Worm (Caenorhabditis elegans) whole organism, L3 larva: ENCODE measurements around the gene dbl-1.

Source experiments
- ZK546.5 ChIP-seq: sonication (generic microtip); optimal IDR thresholded peaks from 2 replicates; lab custom pipeline; 2017; ENCODE audit warnings: missing biosample characterization, missing genetic modification characterization
- aly-2 ChIP-seq: fragments of 150-350 bp; optimal IDR thresholded peaks from 2 replicates; lab custom pipeline; 2014; ENCODE audit warnings: missing biosample characterization, missing genetic modification characterization
- ama-1 ChIP-seq: fragments of 150-350 bp; optimal IDR thresholded peaks from 2 replicates; lab custom pipeline; 2018
- ceh-28 ChIP-seq: fragments of 150-350 bp; optimal IDR thresholded peaks from 2 replicates; lab custom pipeline; 2014; ENCODE audit warnings: missing biosample characterization, missing genetic modification reagents, missing genetic modification characterization
- egl-27 ChIP-seq: sonication (generic microtip); optimal IDR thresholded peaks from 4 replicates; lab custom pipeline; 2017; ENCODE audit warnings: missing biosample characterization, missing genetic modification reagents, missing genetic modification characterization
- egl-5 ChIP-seq: fragments of 150-350 bp; optimal IDR thresholded peaks from 2 replicates; lab custom pipeline; 2017; ENCODE audit warnings: missing biosample characterization, missing genetic modification reagents, missing genetic modification characterization, inconsistent platforms
- elt-2 ChIP-seq: sonication (generic microtip); optimal IDR thresholded peaks from 2 replicates; lab custom pipeline; 2016; ENCODE audit warnings: missing genetic modification reagents, mild to moderate bottlenecking, missing genetic modification characterization, missing compliant biosample characterization
- elt-3 ChIP-seq, 3 experiments: fragments of 150-350 bp in 1 of 3; sonication (generic microtip) in 2 of 3; optimal IDR thresholded peaks; 2 replicates in 2 of 3; 4 replicates in 1 of 3; lab custom pipeline; 2014 to 2017; ENCODE audit warnings: missing biosample characterization in 3 of 3, missing genetic modification characterization in 3 of 3
- eor-1 ChIP-seq, 2 experiments: fragments of 150-350 bp; optimal IDR thresholded peaks; 2 replicates each; lab custom pipeline; 2014 to 2018; ENCODE audit warnings: missing biosample characterization in 2 of 2, missing genetic modification characterization in 2 of 2
- fkh-2 ChIP-seq: fragments of 150-350 bp; optimal IDR thresholded peaks from 2 replicates; lab custom pipeline; 2014; ENCODE audit warnings: missing biosample characterization, missing genetic modification reagents, missing genetic modification characterization
- fos-1 ChIP-seq: fragments of 150-350 bp; optimal IDR thresholded peaks from 2 replicates; lab custom pipeline; 2014; ENCODE audit warnings: missing biosample characterization, missing genetic modification characterization
- hmg-11 ChIP-seq: sonication (generic microtip); optimal IDR thresholded peaks from 2 replicates; lab custom pipeline; 2016; ENCODE audit warnings: missing genetic modification characterization, missing compliant biosample characterization
- jun-1 ChIP-seq: fragments of 150-350 bp; optimal IDR thresholded peaks from 2 replicates; lab custom pipeline; 2014; ENCODE audit warnings: missing biosample characterization, missing genetic modification reagents, missing genetic modification characterization
- lin-15B ChIP-seq: fragments of 150-350 bp; optimal IDR thresholded peaks from 2 replicates; lab custom pipeline; 2014; ENCODE audit warnings: missing biosample characterization, missing genetic modification characterization
- lin-39 ChIP-seq: fragments of 150-350 bp; optimal IDR thresholded peaks from 2 replicates; lab custom pipeline; 2018; ENCODE audit warnings: missing biosample characterization, missing genetic modification reagents, missing genetic modification characterization
- mml-1 ChIP-seq: fragments of 150-350 bp; sonication (generic microtip); optimal IDR thresholded peaks from 3 replicates; lab custom pipeline; 2014; ENCODE audit warnings: missing biosample characterization, missing genetic modification characterization
- nfya-1 ChIP-seq: sonication (generic microtip); optimal IDR thresholded peaks from 2 replicates; lab custom pipeline; 2017; ENCODE audit warnings: missing genetic modification characterization, mild to moderate bottlenecking, missing compliant biosample characterization, antibody characterized with exemption, moderate library complexity; ENCODE audit not compliant: insufficient read depth
- nhr-23 ChIP-seq: fragments of 150-350 bp; optimal IDR thresholded peaks from 2 replicates; lab custom pipeline; 2014; ENCODE audit warnings: missing biosample characterization, missing genetic modification reagents, missing genetic modification characterization
- nhr-43 ChIP-seq: sonication (generic microtip); optimal IDR thresholded peaks from 2 replicates; lab custom pipeline; 2016; ENCODE audit warnings: mild to moderate bottlenecking, missing genetic modification characterization, missing compliant biosample characterization; ENCODE audit not compliant: poor library complexity, severe bottlenecking
- nhr-67 ChIP-seq: fragments of 150-350 bp; optimal IDR thresholded peaks from 2 replicates; lab custom pipeline; 2014; ENCODE audit warnings: missing biosample characterization, missing genetic modification characterization
- nhr-76 ChIP-seq: fragments of 150-350 bp; sonication (generic microtip); optimal IDR thresholded peaks from 5 replicates; lab custom pipeline; 2014; ENCODE audit warnings: missing biosample characterization, missing genetic modification characterization
- nhr-77 ChIP-seq: fragments of 150-350 bp; optimal IDR thresholded peaks from 2 replicates; lab custom pipeline; 2014; ENCODE audit warnings: missing biosample characterization, missing genetic modification characterization
- pha-4 ChIP-seq: fragments of 150-350 bp; optimal IDR thresholded peaks from 2 replicates; lab custom pipeline; 2014; ENCODE audit warnings: missing biosample characterization, missing genetic modification reagents, missing genetic modification characterization
- skn-1 ChIP-seq: fragments of 150-350 bp; optimal IDR thresholded peaks from 2 replicates; lab custom pipeline; 2014; ENCODE audit warnings: missing biosample characterization, missing genetic modification characterization
- snpc-4 ChIP-seq: fragments of 150-350 bp; optimal IDR thresholded peaks from 2 replicates; lab custom pipeline; 2014; ENCODE audit warnings: missing biosample characterization, missing genetic modification characterization
- unc-62 ChIP-seq: fragments of 150-350 bp; sonication (generic microtip); optimal IDR thresholded peaks from 4 replicates; lab custom pipeline; 2014; ENCODE audit warnings: missing biosample characterization, missing genetic modification reagents, missing genetic modification characterization
- ztf-11 ChIP-seq: fragments of 150-350 bp; optimal IDR thresholded peaks from 2 replicates; lab custom pipeline; 2014; ENCODE audit warnings: missing biosample characterization, missing genetic modification characterization

dbl-1 gene

DNA sequence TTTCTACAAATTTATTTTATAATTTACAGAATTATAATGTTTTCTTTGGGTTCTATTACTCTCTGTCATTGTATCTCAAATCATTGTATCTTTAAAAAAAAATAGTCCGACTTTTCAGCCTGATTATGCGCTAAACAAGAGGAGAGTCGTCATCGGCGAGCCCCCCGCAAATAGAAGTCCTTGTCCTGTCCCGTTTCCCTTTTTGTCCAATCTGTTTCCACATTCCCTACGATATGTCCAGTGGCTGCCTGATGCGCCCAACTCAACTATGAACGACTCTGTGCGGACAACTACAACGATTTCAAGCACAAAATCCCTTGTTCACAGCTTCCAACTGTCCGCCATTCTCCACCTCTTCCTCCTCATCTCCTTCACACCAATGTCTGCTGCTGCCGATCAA lies at the start of gene dbl-1:
Gene dbl-1, plus strand, starts transcription at position 119 of the 400 bp plus-strand sequence.
- TF ChIP-seq nhr-67 (tag; lab: Kevin White, UChicago) (no peak), mml-1 (tag; lab: Kevin White, UChicago) (no peak), nhr-43 (tag; lab: Kevin White, UChicago) (no peak), fos-1 (tag; lab: Kevin White, UChicago) (no peak), ZK546.5 (tag; lab: Kevin White, UChicago) (no peak), aly-2 (tag; lab: Kevin White, UChicago) (no peak), hmg-11 (tag; lab: Kevin White, UChicago) (no peak), jun-1 (tag; lab: Kevin White, UChicago) (no peak), ztf-11 (tag; lab: Kevin White, UChicago) (no peak), unc-62 (GFP tag; lab: Kevin White, UChicago) (no peak), snpc-4 (tag; lab: Kevin White, UChicago) (no peak), fkh-2 (tag; lab: Kevin White, UChicago) (no peak), nhr-76 (no peak), elt-3 (tag; optimal IDR thresholded peaks at IDR 0.05; lab: Kevin White, UChicago) (no peak), eor-1 (tag; optimal IDR thresholded peaks at IDR 0.05; lab: Kevin White, UChicago) (no peak), lin-15B (tag; lab: Kevin White, UChicago) (no peak), egl-5 (tag; lab: Kevin White, UChicago) (no peak)

DNA sequence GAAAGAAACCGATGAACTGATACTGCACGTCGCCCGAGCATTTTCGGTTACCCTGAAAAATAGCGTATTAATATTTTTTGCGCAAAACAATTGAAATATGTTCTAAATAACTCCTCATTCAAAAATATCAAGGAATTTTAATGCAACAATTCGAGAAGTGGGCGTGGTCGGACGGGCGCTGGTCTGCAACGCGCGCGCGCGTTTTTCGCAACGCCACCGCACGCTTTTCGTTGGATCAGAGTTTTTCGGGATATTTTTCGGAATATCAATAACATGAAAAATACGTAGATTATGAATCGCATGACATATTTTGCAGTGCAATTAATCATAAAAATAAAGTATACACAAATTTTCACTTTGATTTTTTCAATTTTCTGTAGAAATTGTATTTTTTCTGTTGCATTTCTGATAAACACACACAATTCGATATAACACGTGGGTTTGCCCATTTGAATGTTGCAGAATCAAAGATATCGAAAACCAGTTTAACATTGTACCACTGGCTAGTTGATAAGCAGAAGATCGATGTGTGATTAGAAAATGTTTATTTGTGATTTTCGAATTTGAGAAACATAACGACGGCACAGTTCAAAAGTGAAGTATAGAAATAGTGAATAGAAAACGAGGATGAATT lies 48.8 kb upstream of the dbl-1 start, which contains the start of gene dlst-1:
Gene dlst-1, minus strand, starts transcription at position 52 of the 634 bp plus-strand sequence.
- TF ChIP-seq lin-15B (tag; lab: Kevin White, UChicago) = peak; percentile 46
- TF ChIP-seq nhr-23 (tag; lab: Kevin White, UChicago) = peak; percentile 37
- no peak for TF ChIP-seq eor-1 (tag; optimal IDR thresholded peaks at IDR 0.05; lab: Kevin White, UChicago)
- peak; percentile 74 for TF ChIP-seq lin-39
- TF ChIP-seq skn-1 = peak; percentile 1
- TF ChIP-seq nfya-1 (tag; lab: Kevin White, UChicago) = peak; percentile 40
- no peak for TF ChIP-seq unc-62 (GFP tag; lab: Kevin White, UChicago)
- peak; percentile 86 for TF ChIP-seq hmg-11 (tag; lab: Kevin White, UChicago)
- no peak for TF ChIP-seq ceh-28 (tag; lab: Kevin White, UChicago)
- no peak for TF ChIP-seq ama-1 (lab: Kevin White, UChicago)
- peak; percentile 52 for TF ChIP-seq nhr-43 (tag; lab: Kevin White, UChicago)
- no peak for TF ChIP-seq jun-1 (tag; lab: Kevin White, UChicago)
- peak; percentile 26 for TF ChIP-seq elt-2 (tag; lab: Kevin White, UChicago)

DNA sequence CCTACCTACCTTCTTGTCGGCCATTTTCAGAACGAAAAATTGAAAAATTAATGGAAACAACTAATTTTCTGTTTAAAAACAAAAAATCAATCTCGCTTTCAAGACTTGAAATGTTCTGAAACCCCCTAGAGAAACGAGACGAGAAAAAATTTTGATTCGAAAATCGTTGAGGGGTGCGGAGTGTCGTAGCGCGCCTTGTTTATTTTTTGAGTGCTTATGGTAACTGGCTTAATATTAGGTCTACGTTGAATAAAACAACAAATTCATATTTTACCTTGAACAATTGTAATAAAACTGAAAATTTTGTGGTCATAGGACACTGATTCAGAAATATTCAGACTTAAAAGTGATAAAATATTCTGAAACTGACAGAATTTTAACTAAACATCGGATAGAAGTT lies 47.5 kb upstream of the dbl-1 start, which contains the start of gene sna-1:
Gene sna-1, minus strand, starts transcription at position 218 of the 400 bp plus-strand sequence.
- peak; percentile 30 for TF ChIP-seq nfya-1 (tag; lab: Kevin White, UChicago)
- peak; percentile 42 for TF ChIP-seq lin-15B (tag; lab: Kevin White, UChicago)
- peak; percentile 3 for TF ChIP-seq pha-4 (tag; lab: Kevin White, UChicago)
- peak; percentile 16 for TF ChIP-seq hmg-11 (tag; lab: Kevin White, UChicago)
- TF ChIP-seq nhr-77 = no peak

DNA sequence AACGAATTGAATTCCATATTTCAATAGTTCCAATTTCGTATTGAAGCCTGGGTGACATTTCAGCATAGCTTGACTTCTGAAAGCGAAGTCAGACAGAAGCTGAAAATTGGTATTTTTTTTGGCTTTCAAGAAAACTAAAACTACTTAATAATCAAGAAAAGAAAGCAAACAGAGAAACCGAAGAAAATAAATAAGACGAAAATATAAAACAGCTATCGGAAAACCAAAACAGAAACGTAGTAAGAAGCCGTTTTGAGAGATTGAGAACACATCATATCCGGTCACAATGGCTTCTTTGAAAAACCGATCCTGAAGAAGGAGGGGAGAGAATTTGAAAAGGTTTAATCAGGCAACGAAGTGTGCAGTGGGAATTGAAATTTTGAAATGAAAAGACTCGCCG lies 39.7 kb upstream of the dbl-1 start, which contains the start of gene srg-30:
Gene srg-30, minus strand, starts transcription at position 101 of the 400 bp plus-strand sequence.
- TF ChIP-seq skn-1 (no peak), lin-39 (no peak), nhr-76 (no peak), ZK546.5 (tag; lab: Kevin White, UChicago) (no peak)

DNA sequence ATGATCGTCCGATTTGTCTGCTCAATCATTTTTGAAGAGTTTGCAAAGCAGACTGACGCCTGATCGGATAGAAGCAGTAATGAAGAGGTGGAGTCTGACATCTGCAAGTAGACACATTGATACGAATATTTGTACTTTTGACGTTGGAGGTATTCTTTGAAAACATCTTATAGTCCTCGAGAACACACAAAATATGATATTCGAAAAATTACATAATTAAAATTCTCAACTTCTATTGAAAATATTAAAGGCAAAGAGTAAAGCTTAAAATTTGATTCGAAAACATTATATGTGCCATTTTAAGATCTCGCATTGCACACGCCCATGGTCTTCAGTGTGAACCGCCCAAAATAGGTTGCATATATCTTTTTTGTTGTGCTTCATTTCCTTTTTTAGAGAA lies 35.6 kb upstream of the dbl-1 start, which contains the start of gene ZC487.2:
Gene ZC487.2, minus strand, starts transcription at position 101 of the 400 bp plus-strand sequence.
- TF ChIP-seq eor-1 (tag; optimal IDR thresholded peaks at IDR 0.05; lab: Kevin White, UChicago) = no peak
- TF ChIP-seq, all 47 proteins: peak for 0

DNA sequence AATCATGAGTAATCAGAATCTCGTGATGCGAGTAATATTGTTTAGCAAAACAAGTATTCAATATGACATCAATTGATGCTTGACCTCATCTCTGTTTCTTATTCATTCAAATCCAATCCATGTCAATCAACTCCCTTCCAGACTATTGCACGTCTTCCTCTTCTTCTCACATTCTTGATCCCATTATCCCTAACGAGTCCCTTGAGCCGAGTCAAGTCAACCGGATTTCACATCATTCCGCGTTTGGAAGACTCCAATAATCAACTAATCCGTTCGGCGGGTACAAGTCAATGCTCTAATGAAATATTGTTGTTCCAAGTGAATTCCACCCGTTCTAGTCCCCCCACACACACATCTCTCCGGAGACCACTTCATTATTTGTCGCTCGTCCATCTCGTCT lies 31.7 kb upstream of the dbl-1 start:
- TF ChIP-seq nfya-1 (tag; lab: Kevin White, UChicago) = no peak
- no peak for TF ChIP-seq egl-27 (tag; lab: Kevin White, UChicago)
